Worm (Caenorhabditis elegans): ENCODE data around the gene Y110A2AL.7.

Y110A2AL.7 gene

DNA sequence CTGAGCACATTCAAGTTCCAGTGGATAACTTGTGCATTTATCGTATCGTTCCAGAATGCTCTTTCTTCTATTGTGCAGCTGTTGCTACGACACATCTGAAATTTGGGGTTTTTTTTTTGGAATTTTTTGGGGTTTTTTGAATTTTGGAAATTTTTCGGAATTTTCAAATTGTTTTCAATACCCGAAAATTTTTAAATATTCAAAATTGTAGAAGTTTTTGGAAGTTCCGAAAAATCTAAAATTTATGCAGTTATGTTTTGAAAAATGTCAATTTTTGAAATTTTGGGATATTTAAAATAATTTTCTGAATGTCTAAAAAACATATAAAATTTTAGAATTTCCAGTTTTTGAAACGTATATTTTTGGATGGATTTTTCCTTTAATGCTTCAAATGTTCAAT lies 28.8 kb upstream of the Y110A2AL.7 start, which contains the start of gene Y110A2AL.10:
Gene Y110A2AL.10, minus strand, starts transcription at position 101 of the 400 bp plus-strand sequence.
- TF ChIP-seq lsy-2 (tag; optimal IDR thresholded peaks at IDR 0.05) (no peak), nhr-237 (tag; optimal IDR thresholded peaks at IDR 0.05) (no peak), cnd-1 (tag; optimal IDR thresholded peaks at IDR 0.05) (no peak), ceh-43 (GFP tag; optimal IDR thresholded peaks at IDR 0.05) (no peak), ham-2 (GFP tag; optimal IDR thresholded peaks at IDR 0.05) (no peak), elt-3 (tag; optimal IDR thresholded peaks at IDR 0.05) (no peak), tbx-8 (GFP tag; optimal IDR thresholded peaks at IDR 0.05) (no peak), ces-1 (GFP tag; optimal IDR thresholded peaks at IDR 0.05) (no peak), mab-5 (tag; optimal IDR thresholded peaks at IDR 0.05) (no peak), ceh-39 (tag; optimal IDR thresholded peaks at IDR 0.05) (no peak), ztf-11 (tag; optimal IDR thresholded peaks at IDR 0.05) (no peak), elt-1 (tag; optimal IDR thresholded peaks at IDR 0.05; ENCODE audit: borderline replicate concordance, insufficient read depth) (no peak), mep-1 (tag; optimal IDR thresholded peaks at IDR 0.05) (no peak), M03D4.4 (tag; optimal IDR thresholded peaks at IDR 0.05) (no peak), nhr-2 (tag; optimal IDR thresholded peaks at IDR 0.05) (no peak), nhr-76 (tag; optimal IDR thresholded peaks at IDR 0.05) (no peak), hlh-1 (tag; optimal IDR thresholded peaks at IDR 0.05) (no peak), unc-120 (tag; optimal IDR thresholded peaks at IDR 0.05; ENCODE audit: poor library complexity, severe bottlenecking) (no peak), mls-2 (tag; optimal IDR thresholded peaks at IDR 0.05) (no peak), unc-39 (tag; optimal IDR thresholded peaks at IDR 0.05) (no peak)

DNA sequence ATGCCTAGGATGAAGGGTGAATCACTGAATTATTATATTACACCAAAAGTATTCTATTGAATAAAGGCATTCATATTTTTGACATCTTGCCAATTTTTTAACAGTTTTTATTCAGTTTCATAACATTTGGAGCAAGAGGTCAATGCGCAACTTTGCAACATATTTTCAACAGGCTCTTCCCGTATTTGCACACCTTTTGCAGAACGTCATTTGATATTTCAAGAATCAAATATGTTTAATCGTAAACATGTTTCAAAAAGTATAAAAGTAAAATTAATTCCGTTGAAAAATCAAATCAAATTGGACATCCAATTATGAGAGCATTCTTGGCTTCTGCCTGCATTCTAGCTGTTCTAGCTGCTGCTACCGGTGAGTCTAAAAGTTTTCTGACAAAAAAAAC lies 24.7 kb upstream of the Y110A2AL.7 start, which contains the start of gene Y110A2AL.2:
Gene Y110A2AL.2, plus strand, starts transcription at position 301 of the 400 bp plus-strand sequence.
- TF ChIP-seq ceh-83 (GFP tag; optimal IDR thresholded peaks at IDR 0.05) (no peak), mls-2 (tag; optimal IDR thresholded peaks at IDR 0.05) (no peak), elt-3 (tag; optimal IDR thresholded peaks at IDR 0.05) (no peak), sptf-1 (tag; optimal IDR thresholded peaks at IDR 0.05) (no peak), pha-4 (tag; optimal IDR thresholded peaks at IDR 0.05) (no peak)

DNA sequence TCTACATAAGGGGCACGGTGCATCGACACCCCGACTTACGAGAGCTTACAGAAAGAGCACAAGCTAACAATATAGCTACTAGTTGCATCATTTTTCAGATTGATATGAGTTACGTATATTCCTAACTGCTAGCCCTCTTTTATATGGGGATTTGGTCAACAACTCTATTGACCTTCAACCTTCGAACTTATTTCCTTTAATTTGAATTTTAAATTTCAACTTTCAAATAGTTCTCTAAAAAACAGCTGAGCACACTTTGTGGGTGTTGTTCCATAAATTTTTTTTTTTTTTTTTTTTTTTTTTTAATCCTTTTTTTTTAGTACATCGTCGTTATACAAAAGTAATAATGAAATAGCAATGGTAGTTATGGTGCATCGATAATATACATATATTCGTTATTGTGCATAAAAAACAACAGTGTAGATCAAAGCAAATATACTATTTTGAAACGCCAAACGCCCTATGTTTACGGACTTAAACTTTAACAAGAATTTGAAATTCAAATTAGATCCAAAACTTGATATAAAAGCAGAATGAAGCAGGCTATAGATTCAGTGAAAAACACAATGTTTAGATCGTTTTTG lies 23.6 kb upstream of the Y110A2AL.7 start, which contains the start of the genes Y110A2AL.9 and Y110A2AL.3:
Gene Y110A2AL.9, minus strand, starts transcription at position 101 of the 584 bp plus-strand sequence.
Gene Y110A2AL.3, plus strand, starts transcription at position 534 of the 584 bp plus-strand sequence.
- no peak for TF ChIP-seq pha-4 (tag; optimal IDR thresholded peaks at IDR 0.05)
- no peak for TF ChIP-seq ceh-43 (GFP tag; optimal IDR thresholded peaks at IDR 0.05)
- TF ChIP-seq flh-1 (GFP tag; optimal IDR thresholded peaks at IDR 0.05) = no peak
- no peak for TF ChIP-seq ztf-11 (tag; optimal IDR thresholded peaks at IDR 0.05)
- no peak for TF ChIP-seq mls-2 (tag; optimal IDR thresholded peaks at IDR 0.05)
- TF ChIP-seq unc-39 (tag; optimal IDR thresholded peaks at IDR 0.05) = no peak
- no peak for TF ChIP-seq ham-2 (GFP tag; optimal IDR thresholded peaks at IDR 0.05)
- no peak for TF ChIP-seq zip-8 (tag; optimal IDR thresholded peaks at IDR 0.05)
- TF ChIP-seq M03D4.4 (tag; optimal IDR thresholded peaks at IDR 0.05) = no peak
- no peak for TF ChIP-seq drap-1 (GFP tag; optimal IDR thresholded peaks at IDR 0.05)
- no peak for TF ChIP-seq hlh-1 (tag; optimal IDR thresholded peaks at IDR 0.05)
- no peak for TF ChIP-seq mep-1 (tag; optimal IDR thresholded peaks at IDR 0.05)

DNA sequence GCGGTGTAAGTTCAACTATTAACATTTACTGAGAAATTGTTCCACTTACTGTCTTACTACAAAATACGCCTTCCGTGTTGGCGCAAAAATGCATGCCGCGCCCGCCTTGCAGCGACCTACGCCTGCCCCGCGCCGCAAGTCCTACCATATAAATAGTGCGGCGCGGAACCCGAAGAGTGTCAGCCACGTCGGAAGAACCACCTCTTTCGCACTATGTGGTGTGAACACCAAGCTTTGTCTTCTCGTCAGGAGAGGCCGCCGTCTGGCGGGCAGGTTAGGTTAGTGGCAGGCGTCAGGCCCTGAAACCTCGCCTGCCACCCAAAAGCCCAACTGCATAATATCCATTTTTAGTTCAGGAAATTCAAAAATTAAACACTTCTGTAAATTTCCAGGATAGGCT lies 22.4 kb upstream of the Y110A2AL.7 start:
- TF ChIP-seq lin-32 (GFP tag; optimal IDR thresholded peaks at IDR 0.05) = no peak
- no peak for TF ChIP-seq flh-1 (GFP tag; optimal IDR thresholded peaks at IDR 0.05)
- no peak for TF ChIP-seq unc-39 (tag; optimal IDR thresholded peaks at IDR 0.05)
- TF ChIP-seq mep-1 (tag; optimal IDR thresholded peaks at IDR 0.05) = no peak
- no peak for TF ChIP-seq ceh-83 (GFP tag; optimal IDR thresholded peaks at IDR 0.05)
- TF ChIP-seq sem-2 (GFP tag; optimal IDR thresholded peaks at IDR 0.05) = no peak
- no peak for TF ChIP-seq unc-120 (tag; optimal IDR thresholded peaks at IDR 0.05; ENCODE audit: poor library complexity, severe bottlenecking)

DNA sequence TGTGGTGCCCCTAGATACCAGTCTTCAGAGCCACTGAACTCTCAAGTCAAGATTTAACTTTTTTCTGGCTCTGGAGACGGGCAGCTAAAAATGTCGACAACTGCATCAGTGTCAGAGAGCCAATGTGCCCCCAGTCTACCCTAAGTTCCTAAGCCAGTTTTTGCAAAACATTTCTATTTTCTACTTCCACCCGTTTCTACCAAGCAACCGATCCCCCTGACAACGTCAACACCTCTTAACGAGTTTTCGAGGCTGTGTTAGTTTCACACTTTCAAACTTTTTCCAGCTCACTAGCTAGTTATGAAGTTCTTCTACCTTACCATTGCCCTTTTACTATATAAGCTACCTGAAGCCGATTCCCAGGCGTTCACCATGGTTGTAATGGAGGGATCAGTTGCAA lies 21.2 kb upstream of the Y110A2AL.7 start, which contains the start of gene Y110A2AL.5:
Gene Y110A2AL.5, plus strand, starts transcription at position 301 of the 400 bp plus-strand sequence.
- TF ChIP-seq flh-1 (GFP tag; optimal IDR thresholded peaks at IDR 0.05) (no peak), mls-2 (tag; optimal IDR thresholded peaks at IDR 0.05) (no peak), ceh-83 (GFP tag; optimal IDR thresholded peaks at IDR 0.05) (no peak), ceh-43 (GFP tag; optimal IDR thresholded peaks at IDR 0.05) (no peak), sem-2 (GFP tag; optimal IDR thresholded peaks at IDR 0.05) (no peak), mab-5 (tag; optimal IDR thresholded peaks at IDR 0.05) (no peak), tbx-8 (GFP tag; optimal IDR thresholded peaks at IDR 0.05) (no peak), nhr-2 (tag; optimal IDR thresholded peaks at IDR 0.05) (no peak), lin-32 (GFP tag; optimal IDR thresholded peaks at IDR 0.05) (no peak), cnd-1 (tag; optimal IDR thresholded peaks at IDR 0.05) (no peak), unc-62 (GFP tag; optimal IDR thresholded peaks at IDR 0.05) (no peak), drap-1 (GFP tag; optimal IDR thresholded peaks at IDR 0.05) (no peak), blmp-1 (tag; optimal IDR thresholded peaks at IDR 0.05) (no peak), hlh-1 (tag; optimal IDR thresholded peaks at IDR 0.05) (no peak)
